Fruit fly (Drosophila melanogaster) whole organism, prepupa: ENCODE measurements around the gene sd.

Experiments used
- Blimp-1 ChIP-seq: fragments of 200-800 bp; sonication (Bioruptor generic); optimal IDR thresholded peaks from 3 replicates; lab custom pipeline; 2017; ENCODE audit warnings: missing biosample characterization, missing genetic modification characterization, mild to moderate bottlenecking, moderate library complexity, missing genetic modification reagents
- CG3032 ChIP-seq: fragments of 200-800 bp; optimal IDR thresholded peaks from 2 replicates; lab custom pipeline; 2019; ENCODE audit warnings: missing biosample characterization, mild to moderate bottlenecking, missing genetic modification characterization, moderate library complexity
- OdsH ChIP-seq: fragments of 200-800 bp; sonication (Bioruptor generic); optimal IDR thresholded peaks from 3 replicates; lab custom pipeline; 2016; ENCODE audit warnings: missing biosample characterization, missing genetic modification characterization
- Smox ChIP-seq: fragments of 200-800 bp; sonication (Bioruptor generic); optimal IDR thresholded peaks from 3 replicates; lab custom pipeline; 2016; ENCODE audit warnings: missing biosample characterization, missing genetic modification characterization
- esn ChIP-seq: fragments of 200-800 bp; sonication (Bioruptor generic); optimal IDR thresholded peaks from 2 replicates; lab custom pipeline; 2016; ENCODE audit warnings: missing biosample characterization, mild to moderate bottlenecking, missing genetic modification characterization, moderate library complexity
- topi ChIP-seq: fragments of 200-800 bp; sonication (Bioruptor generic); optimal IDR thresholded peaks from 3 replicates; lab custom pipeline; 2016; ENCODE audit warnings: missing biosample characterization, missing genetic modification characterization

- TF ChIP-seq OdsH (GFP tag; lab: Kevin White, UChicago) = no peak
- no peak for TF ChIP-seq CG3032
- TF ChIP-seq topi (GFP tag; lab: Kevin White, UChicago) = no peak
- TF ChIP-seq esn (GFP tag; lab: Kevin White, UChicago) = no peak
- no peak for TF ChIP-seq Smox (GFP tag; lab: Kevin White, UChicago)
- TF ChIP-seq Blimp-1 = no peak
These were observed 37.7 kb upstream of the sd start, which contains the start of gene CG8952 for dm6 chrX:15766395-15766866.
